Fruit fly (Drosophila melanogaster): ENCODE measurements around the gene CG34384.

DNA sequence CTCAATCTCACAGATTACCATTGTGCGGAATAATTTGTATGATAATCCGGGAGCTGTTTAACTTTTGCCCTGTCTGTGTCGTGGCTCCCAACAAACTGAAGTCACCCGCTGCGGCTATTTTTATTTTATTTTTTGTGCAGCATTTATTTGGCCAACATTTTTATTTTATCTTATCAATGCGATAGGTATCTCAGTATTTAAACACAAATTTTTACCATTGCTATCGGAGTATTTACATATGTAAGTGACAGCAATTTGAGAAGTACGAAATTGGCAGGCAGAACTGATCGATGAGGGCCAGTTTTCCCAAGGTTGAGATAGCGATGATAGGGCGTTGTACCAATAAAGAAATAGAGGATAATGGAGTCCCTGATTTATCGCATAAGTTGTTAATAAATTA is 24.1 kb upstream of the CG34384 start, which contains the start of gene CG18746:
- no peak for TF ChIP-seq pan (optimal IDR thresholded peaks at IDR 0.05)
- TF ChIP-seq EcR (GFP tag; optimal IDR thresholded peaks at IDR 0.05), result no peak
- no peak for TF ChIP-seq Dll (optimal IDR thresholded peaks at IDR 0.05)
- TF ChIP-seq psq (optimal IDR thresholded peaks at IDR 0.05), result no peak
- TF ChIP-seq usp (GFP tag; optimal IDR thresholded peaks at IDR 0.05), result no peak
- no peak for TF ChIP-seq CG8478 (optimal IDR thresholded peaks at IDR 0.05)

Data from whole organism.